Worm (Caenorhabditis elegans): ENCODE measurements around the gene C01B10.9.

C01B10.9 gene

DNA sequence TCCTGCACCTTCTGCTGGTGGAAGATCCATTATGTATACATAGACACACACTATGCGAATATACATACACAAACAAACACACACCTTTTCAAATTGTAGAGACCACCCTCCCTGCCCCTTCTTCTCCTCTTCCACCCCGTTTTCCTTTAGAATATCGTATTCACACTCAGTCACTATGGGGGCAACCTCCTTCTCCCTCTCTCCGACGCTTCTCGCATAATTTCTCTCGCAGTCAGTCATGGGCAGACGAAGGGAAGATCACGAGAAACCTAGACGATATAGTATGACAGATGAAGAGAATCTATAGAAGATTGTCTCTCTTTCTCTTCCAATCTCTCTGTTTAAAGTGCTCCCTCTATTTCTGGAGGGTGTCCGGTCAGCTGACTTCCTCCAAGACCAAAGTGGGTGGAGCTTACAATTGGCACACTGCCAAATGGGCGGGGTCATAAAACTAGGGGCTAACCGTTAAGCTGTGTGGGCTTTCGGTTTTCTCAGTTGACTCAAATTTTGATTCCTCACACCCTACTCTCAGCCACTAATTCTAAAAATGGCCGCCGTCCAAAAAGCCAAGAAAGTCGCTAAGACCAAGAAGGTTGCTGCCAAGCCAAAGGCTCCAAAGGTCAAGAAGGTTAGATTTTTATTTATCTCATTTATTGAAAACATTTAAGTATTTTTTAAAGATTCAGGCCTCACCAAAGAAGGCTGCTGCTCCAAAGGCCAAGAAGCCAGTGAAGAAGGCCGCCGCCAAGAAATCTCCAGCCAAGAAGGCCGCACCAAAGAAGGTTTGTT, 14.0 kb downstream of the C01B10.9 start, which contains the start of gene hil-7 (continued):
- no peak for TF ChIP-seq unc-130 (tag; optimal IDR thresholded peaks at IDR 0.05)
- TF ChIP-seq ztf-4 (tag; optimal IDR thresholded peaks at IDR 0.05), result peak; percentile 40
- peak; percentile 52 for TF ChIP-seq mef-2 (tag; optimal IDR thresholded peaks at IDR 0.05)
- peak; percentile 53 for TF ChIP-seq jun-1 (tag; optimal IDR thresholded peaks at IDR 0.05)
- TF ChIP-seq fkh-4 (tag; optimal IDR thresholded peaks at IDR 0.05; ENCODE audit: borderline replicate concordance), result no peak
- peak; percentile 88 for TF ChIP-seq tbx-2 (tag; optimal IDR thresholded peaks at IDR 0.05)
- no peak for TF ChIP-seq sox-4 (tag; optimal IDR thresholded peaks at IDR 0.05)
- TF ChIP-seq nhr-11 (tag; optimal IDR thresholded peaks at IDR 0.05), result peak; percentile 45
- peak; percentile 68 for TF ChIP-seq nhr-19 (GFP tag; conservative IDR thresholded peaks at IDR 0.05)
- peak; percentile 76 for TF ChIP-seq swsn-7 (tag; optimal IDR thresholded peaks at IDR 0.05)
- TF ChIP-seq F16B12.6 (tag; optimal IDR thresholded peaks at IDR 0.05), result no peak
- peak; percentile 68 to 73 for TF ChIP-seq lin-35 (GFP tag; optimal IDR thresholded peaks at IDR 0.05)
- TF ChIP-seq pag-3 (tag; optimal IDR thresholded peaks at IDR 0.05; ENCODE audit: borderline replicate concordance, insufficient read depth), result no peak
- no peak for TF ChIP-seq efl-3 (GFP tag; optimal IDR thresholded peaks at IDR 0.05)
- peak; percentile 2 for TF ChIP-seq C04F5.9 (tag; optimal IDR thresholded peaks at IDR 0.05)
- peak in 1 of 2 experiments; percentile 81 for TF ChIP-seq mdl-1 (tag; optimal IDR thresholded peaks at IDR 0.05)
- peak; percentile 91 for TF ChIP-seq nhr-71 (tag; optimal IDR thresholded peaks at IDR 0.05)
- TF ChIP-seq ceh-90 (tag; optimal IDR thresholded peaks at IDR 0.05), result no peak
- peak; percentile 40 for TF ChIP-seq vab-15 (tag; optimal IDR thresholded peaks at IDR 0.05)
- no peak for TF ChIP-seq unc-30 (tag; optimal IDR thresholded peaks at IDR 0.05)
- no peak for TF ChIP-seq nhr-76 (tag; optimal IDR thresholded peaks at IDR 0.05)
- peak; percentile 77 for TF ChIP-seq snu-23 (GFP tag; optimal IDR thresholded peaks at IDR 0.05)
- no peak for TF ChIP-seq ceh-8 (GFP tag; optimal IDR thresholded peaks at IDR 0.05)
- no peak for TF ChIP-seq pqm-1 (tag; optimal IDR thresholded peaks at IDR 0.05)
- TF ChIP-seq nhr-20 (tag; optimal IDR thresholded peaks at IDR 0.05), result peak; percentile 81
- TF ChIP-seq grh-1 (GFP tag; IDR thresholded peaks at IDR 0.05), result peak; percentile 59
- TF ChIP-seq isw-1 (GFP tag; IDR thresholded peaks at IDR 0.05), result peak; percentile 67
- TF ChIP-seq lin-13 (GFP tag; optimal IDR thresholded peaks at IDR 0.05), result peak; percentile 77
- TF ChIP-seq egl-27 (tag; optimal IDR thresholded peaks at IDR 0.05), result no peak
- TF ChIP-seq sup-37 (GFP tag; optimal IDR thresholded peaks at IDR 0.05), result no peak
- no peak for TF ChIP-seq fkh-10 (GFP tag; optimal IDR thresholded peaks at IDR 0.05)
- no peak for TF ChIP-seq ceh-82 (tag; optimal IDR thresholded peaks at IDR 0.05)
- TF ChIP-seq dsc-1 (tag; optimal IDR thresholded peaks at IDR 0.05), result peak; percentile 35
- no peak for TF ChIP-seq elt-3 (tag; optimal IDR thresholded peaks at IDR 0.05)
- TF ChIP-seq hpl-2 (GFP tag; optimal IDR thresholded peaks at IDR 0.05), result no peak
- peak; percentile 94 for TF ChIP-seq nhr-85 (tag)
- TF ChIP-seq alr-1 (tag; optimal IDR thresholded peaks at IDR 0.05; ENCODE audit: borderline replicate concordance), result no peak
- peak; percentile 44 for TF ChIP-seq egl-13 (tag; optimal IDR thresholded peaks at IDR 0.05)
- no peak for TF ChIP-seq C34B4.2 (tag; optimal IDR thresholded peaks at IDR 0.05)
- no peak for TF ChIP-seq zag-1 (tag; optimal IDR thresholded peaks at IDR 0.05)
- no peak for TF ChIP-seq lin-39 (tag; optimal IDR thresholded peaks at IDR 0.05)
- no peak for TF ChIP-seq nhr-77 (tag; optimal IDR thresholded peaks at IDR 0.05)
- TF ChIP-seq aha-1 (tag; optimal IDR thresholded peaks at IDR 0.05), result no peak
